Worm (Caenorhabditis elegans) whole organism, mixed stage, embryonic: ENCODE data around the gene C16E9.1.

ENCODE experiments used
- hlh-1 ChIP-seq: fragments of 150-350 bp; optimal IDR thresholded peaks from 2 replicates; lab custom pipeline; 2014; ENCODE audit warnings: missing biosample characterization, missing genetic modification reagents, missing genetic modification characterization
- mep-1 ChIP-seq: fragments of 150-350 bp; optimal IDR thresholded peaks from 2 replicates; lab custom pipeline; 2017; ENCODE audit warnings: missing biosample characterization, missing genetic modification reagents, missing genetic modification characterization, inconsistent platforms
- nhr-28 ChIP-seq: fragments of 150-350 bp; optimal IDR thresholded peaks from 2 replicates; lab custom pipeline; 2014; ENCODE audit warnings: missing biosample characterization, missing genetic modification characterization
- pha-4 ChIP-seq: fragments of 150-350 bp; optimal IDR thresholded peaks from 2 replicates; lab custom pipeline; 2018; ENCODE audit warnings: missing biosample characterization, missing genetic modification reagents, missing genetic modification characterization
- ztf-11 ChIP-seq: fragments of 150-350 bp; optimal IDR thresholded peaks from 2 replicates; lab custom pipeline; 2014; ENCODE audit warnings: missing biosample characterization, missing genetic modification characterization

DNA sequence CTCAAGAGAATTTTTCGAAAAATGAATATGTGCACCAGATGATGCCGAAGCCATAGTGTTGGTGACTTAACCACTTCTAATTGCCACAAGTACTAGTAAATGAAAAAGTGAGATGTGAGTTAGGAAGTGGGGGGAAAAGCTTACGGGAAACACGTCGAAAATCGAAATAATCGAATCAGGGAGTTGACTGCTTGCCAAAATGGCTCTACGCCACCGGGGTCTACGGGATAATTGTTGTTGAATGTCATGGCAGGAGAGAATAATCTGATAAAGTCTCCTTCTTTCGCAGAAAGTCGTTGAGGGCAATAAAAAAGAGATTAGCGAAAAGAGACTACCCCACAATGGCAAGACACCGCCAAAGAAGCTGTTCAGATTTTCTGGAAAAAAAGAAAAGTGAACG is 23.8 kb downstream of the C16E9.1 start:
- TF ChIP-seq pha-4 (tag; lab: Kevin White, UChicago) (no peak), hlh-1 (tag; lab: Kevin White, UChicago) (no peak), mep-1 (tag; lab: Kevin White, UChicago) (no peak), ztf-11 (tag; lab: Kevin White, UChicago) (no peak), nhr-28 (no peak)
